Worm (Caenorhabditis elegans): ENCODE measurements around the gene ubc-9.

DNA sequence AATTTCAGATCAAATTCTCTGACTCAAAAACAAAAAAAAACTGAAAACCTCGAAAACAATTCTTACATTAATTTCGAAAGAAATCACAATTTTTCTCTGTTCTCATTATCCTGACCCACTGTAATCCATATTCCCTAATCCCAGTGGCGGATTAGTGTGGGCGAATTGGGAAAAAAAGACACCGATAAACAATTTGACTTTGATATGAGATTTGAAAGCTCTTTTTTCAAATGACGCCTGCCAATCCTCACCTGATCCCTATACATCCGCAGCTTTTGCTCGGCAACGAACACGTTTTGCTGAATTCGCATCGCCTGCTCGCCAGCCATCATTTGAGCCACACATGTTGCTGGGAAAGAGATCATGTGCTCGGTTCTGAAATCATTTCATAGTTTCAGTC, 39.1 kb upstream of the ubc-9 start:
- TF ChIP-seq ctbp-1 (GFP tag; IDR thresholded peaks at IDR 0.05) (no peak), pha-4 (GFP tag; IDR thresholded peaks at IDR 0.05) (no peak), pha-4 (tag; optimal IDR thresholded peaks at IDR 0.05) (no peak), nhr-11 (tag; optimal IDR thresholded peaks at IDR 0.05) (no peak), dmd-9 (GFP tag; IDR thresholded peaks at IDR 0.05) (no peak), ceh-82 (tag; optimal IDR thresholded peaks at IDR 0.05) (no peak), daf-12 (tag; optimal IDR thresholded peaks at IDR 0.05) (no peak), lin-39 (tag; optimal IDR thresholded peaks at IDR 0.05) (no peak), nhr-28 (tag; optimal IDR thresholded peaks at IDR 0.05) (no peak)

All from whole organism, L4 larva.